Fruit fly (Drosophila melanogaster) whole organism, pupa: Measurements from ENCODE around the gene CG32305.

Experiments used
- CG10348 ChIP-seq: fragments of 200-800 bp; sonication (Bioruptor generic); IDR thresholded peaks from 2 replicates; pipeline ENCODE4 v1.3.6; 2022; ENCODE audit warnings: missing biosample characterization, missing genetic modification characterization
- CG12605 ChIP-seq: fragments of 200-800 bp; sonication (Bioruptor generic); IDR thresholded peaks from 2 replicates; pipeline ENCODE4 v1.3.6; 2022; ENCODE audit warnings: missing biosample characterization, missing genetic modification characterization
- CG13204 ChIP-seq: fragments of 200-800 bp; sonication (Bioruptor generic); optimal IDR thresholded peaks from 2 replicates; lab custom pipeline; 2018; ENCODE audit warnings: missing biosample characterization, mild to moderate bottlenecking, missing genetic modification characterization, moderate library complexity
- CG14655 ChIP-seq: fragments of 200-800 bp; sonication (Bioruptor generic); optimal IDR thresholded peaks from 3 replicates; lab custom pipeline; 2017; ENCODE audit warnings: mild to moderate bottlenecking, missing biosample characterization, missing genetic modification reagents, missing genetic modification characterization
- CG15710 ChIP-seq: fragments of 200-800 bp; sonication (Bioruptor generic); optimal IDR thresholded peaks from 2 replicates; lab custom pipeline; 2018; ENCODE audit warnings: missing biosample characterization, mild to moderate bottlenecking, missing genetic modification characterization, moderate library complexity
- CG17806 ChIP-seq: fragments of 200-800 bp; sonication (Bioruptor generic); optimal IDR thresholded peaks from 2 replicates; lab custom pipeline; 2018; ENCODE audit warnings: missing biosample characterization, mild to moderate bottlenecking, missing genetic modification characterization, moderate library complexity
- CG32121 ChIP-seq: fragments of 200-800 bp; sonication (Bioruptor generic); IDR thresholded peaks from 2 replicates; pipeline ENCODE4 v1.3.6; 2022; ENCODE audit warnings: missing biosample characterization, missing genetic modification characterization
- CG34367 ChIP-seq: fragments of 200-800 bp; sonication (Bioruptor generic); optimal IDR thresholded peaks from 2 replicates; lab custom pipeline; 2018; ENCODE audit warnings: missing biosample characterization, mild to moderate bottlenecking, missing genetic modification characterization
- CG4496 ChIP-seq: fragments of 200-800 bp; sonication (Bioruptor generic); IDR thresholded peaks from 3 replicates; pipeline ENCODE4 v1.3.6; 2022; ENCODE audit warnings: missing biosample characterization, missing genetic modification characterization
- CG8159 ChIP-seq: fragments of 200-800 bp; sonication (Bioruptor generic); optimal IDR thresholded peaks from 3 replicates; lab custom pipeline; 2018; ENCODE audit warnings: missing biosample characterization, mild to moderate bottlenecking, missing genetic modification characterization, moderate library complexity
- CG8301 ChIP-seq: fragments of 200-800 bp; sonication (Bioruptor generic); optimal IDR thresholded peaks from 2 replicates; lab custom pipeline; 2018; ENCODE audit warnings: missing biosample characterization, mild to moderate bottlenecking, missing genetic modification characterization
- CG9948 ChIP-seq: fragments of 200-800 bp; sonication (Bioruptor generic); optimal IDR thresholded peaks from 2 replicates; lab custom pipeline; 2018; ENCODE audit warnings: missing biosample characterization, mild to moderate bottlenecking, missing genetic modification characterization, moderate library complexity
- D1 ChIP-seq: fragments of 200-800 bp; sonication (Bioruptor generic); optimal IDR thresholded peaks from 2 replicates; lab custom pipeline; 2018; ENCODE audit warnings: missing biosample characterization, mild to moderate bottlenecking, missing genetic modification characterization, moderate library complexity
- EcR ChIP-seq: fragments of 200-800 bp; sonication (Bioruptor generic); optimal IDR thresholded peaks from 3 replicates; lab custom pipeline; 2019; ENCODE audit warnings: missing biosample characterization, missing genetic modification characterization, mild to moderate bottlenecking, moderate library complexity, missing genetic modification reagents
- Ets98B ChIP-seq: fragments of 200-800 bp; sonication (Bioruptor generic); IDR thresholded peaks from 2 replicates; pipeline ENCODE4 v1.3.6; 2022; ENCODE audit warnings: missing biosample characterization, missing genetic modification characterization
- Pif1A ChIP-seq: fragments of 200-800 bp; sonication (Bioruptor generic); optimal IDR thresholded peaks from 3 replicates; lab custom pipeline; 2016; ENCODE audit warnings: missing biosample characterization, missing genetic modification characterization
- Pif1B ChIP-seq: fragments of 200-800 bp; sonication (Bioruptor generic); optimal IDR thresholded peaks from 3 replicates; lab custom pipeline; 2016; ENCODE audit warnings: missing biosample characterization, missing genetic modification characterization
- Snoo ChIP-seq: fragments of 200-800 bp; sonication (Bioruptor generic); optimal IDR thresholded peaks from 3 replicates; lab custom pipeline; 2017; ENCODE audit warnings: missing biosample characterization, mild to moderate bottlenecking, missing genetic modification characterization, inconsistent platforms
- fd96Ca ChIP-seq: fragments of 200-800 bp; sonication (Bioruptor generic); IDR thresholded peaks from 3 replicates; pipeline ENCODE4 v1.3.6; 2022; ENCODE audit warnings: missing biosample characterization, missing genetic modification characterization
- gl ChIP-seq: fragments of 200-800 bp; sonication (Bioruptor generic); optimal IDR thresholded peaks from 2 replicates; lab custom pipeline; 2018; ENCODE audit warnings: missing biosample characterization, mild to moderate bottlenecking, missing genetic modification characterization
- rn ChIP-seq: fragments of 200-800 bp; sonication (Bioruptor generic); IDR thresholded peaks from 2 replicates; pipeline ENCODE4 v1.3.6; 2022; ENCODE audit warnings: missing biosample characterization, missing genetic modification characterization

Gene CG32305

dm6 chr3L:2248335-2248734 is at the start of gene CG32305:
Gene CG32305, plus strand, starts transcription at chr3L:2248635.
- no peak for TF ChIP-seq CG17806 (tag; lab: Kevin White, UChicago)
- no peak for TF ChIP-seq Snoo (tag; lab: Kevin White, UChicago)
- no peak for TF ChIP-seq rn
- TF ChIP-seq CG34367 (tag; lab: Kevin White, UChicago), result no peak
- no peak for TF ChIP-seq CG9948
- TF ChIP-seq EcR (GFP tag; lab: Kevin White, UChicago), result no peak
- TF ChIP-seq CG4496 (GFP tag; lab: Robert Waterston, UW), result no peak
- TF ChIP-seq CG8301 (tag; lab: Kevin White, UChicago), result no peak
- no peak for TF ChIP-seq CG14655 (GFP tag; lab: Kevin White, UChicago)
- TF ChIP-seq CG12605 (GFP tag; lab: Robert Waterston, UW), result no peak
- TF ChIP-seq fd96Ca (GFP tag; lab: Robert Waterston, UW), result no peak
- TF ChIP-seq CG32121 (GFP tag; lab: Robert Waterston, UW), result no peak
- TF ChIP-seq, all 21 proteins: peak for 0

dm6 chr3L:2212403-2212802 is 36.0 kb upstream of the CG32305 start, which contains the start of gene CG15878:
Gene CG15878, minus strand, starts transcription at chr3L:2212503.
- TF ChIP-seq Snoo (tag; lab: Kevin White, UChicago) (no peak), CG17806 (tag; lab: Kevin White, UChicago) (no peak), rn (no peak), CG8159 (tag; lab: Kevin White, UChicago) (no peak), Pif1A (GFP tag; lab: Kevin White, UChicago) (no peak), CG14655 (GFP tag; lab: Kevin White, UChicago) (no peak), CG15710 (no peak), Ets98B (GFP tag; lab: Robert Waterston, UW) (no peak), CG12605 (GFP tag; lab: Robert Waterston, UW) (no peak), D1 (tag; lab: Kevin White, UChicago) (no peak), gl (tag; lab: Kevin White, UChicago) (no peak), CG32121 (GFP tag; lab: Robert Waterston, UW) (no peak), CG9948 (no peak), EcR (GFP tag; lab: Kevin White, UChicago) (no peak), Pif1B (GFP tag; lab: Kevin White, UChicago) (no peak), CG34367 (tag; lab: Kevin White, UChicago) (no peak), fd96Ca (GFP tag; lab: Robert Waterston, UW) (no peak), CG8301 (tag; lab: Kevin White, UChicago) (no peak), CG13204 (no peak)
- TF ChIP-seq, all 21 proteins: peak for 0

- TF ChIP-seq Ets98B (GFP tag; lab: Robert Waterston, UW) (no peak), fd96Ca (GFP tag; lab: Robert Waterston, UW) (no peak), rn (no peak), EcR (GFP tag; lab: Kevin White, UChicago) (no peak), CG10348 (GFP tag; lab: Robert Waterston, UW) (no peak), CG17806 (tag; lab: Kevin White, UChicago) (no peak), Pif1A (GFP tag; lab: Kevin White, UChicago) (no peak), CG34367 (tag; lab: Kevin White, UChicago) (no peak), Pif1B (GFP tag; lab: Kevin White, UChicago) (no peak), Snoo (tag; lab: Kevin White, UChicago) (no peak), CG4496 (GFP tag; lab: Robert Waterston, UW) (no peak)
- TF ChIP-seq, all 21 proteins: peak for 0
Measured at dm6 chr3L:2228367-2229171, 19.9 kb upstream of the CG32305 start.

- TF ChIP-seq Pif1B (GFP tag; lab: Kevin White, UChicago) (no peak), Snoo (tag; lab: Kevin White, UChicago) (no peak), CG9948 (no peak), CG12605 (GFP tag; lab: Robert Waterston, UW) (peak; percentile 85), CG13204 (no peak)
Measured at dm6 chr3L:2229172-2229696, 19.2 kb upstream of the CG32305 start, which contains the start of gene Oseg2. Gene Oseg2, plus strand, starts transcription at chr3L:2229646.

dm6 chr3L:2237034-2237433 is 11.4 kb upstream of the CG32305 start, which contains the start of gene CG9018:
Gene CG9018, minus strand, starts transcription at chr3L:2237076.
- TF ChIP-seq CG32121 (GFP tag; lab: Robert Waterston, UW) (no peak), CG14655 (GFP tag; lab: Kevin White, UChicago) (no peak), CG15710 (no peak), rn (no peak), CG34367 (tag; lab: Kevin White, UChicago) (no peak), Pif1A (GFP tag; lab: Kevin White, UChicago) (no peak), CG13204 (no peak), CG8159 (tag; lab: Kevin White, UChicago) (no peak), Snoo (tag; lab: Kevin White, UChicago) (no peak)
